Worm (Caenorhabditis elegans): ENCODE results near the gene Y57A10C.1.

DNA sequence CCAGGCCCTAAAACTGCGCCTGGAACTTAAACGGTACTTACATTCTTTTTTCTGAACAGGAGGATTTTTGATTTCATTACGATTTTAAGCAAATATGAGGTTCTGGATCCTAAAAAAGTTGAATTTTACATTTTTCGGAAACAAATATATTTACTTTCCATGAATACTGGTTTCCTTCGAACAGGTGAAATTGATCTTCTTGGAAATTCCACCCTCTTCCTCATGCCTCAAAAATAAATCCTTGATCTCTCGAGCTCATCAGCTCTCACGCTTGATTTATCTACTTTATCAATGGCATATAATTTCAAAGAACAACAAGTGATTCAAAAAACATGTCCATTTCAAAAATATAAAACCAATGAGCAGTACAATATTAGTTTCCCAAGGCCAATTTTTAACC, 24.8 kb downstream of the Y57A10C.1 start:
- TF ChIP-seq unc-39 (tag; optimal IDR thresholded peaks at IDR 0.05): no peak
- TF ChIP-seq lin-13 (GFP tag; optimal IDR thresholded peaks at IDR 0.05): no peak
- no peak for TF ChIP-seq ceh-82 (tag; optimal IDR thresholded peaks at IDR 0.05)
- no peak for TF ChIP-seq nhr-12 (tag; optimal IDR thresholded peaks at IDR 0.05)
- TF ChIP-seq lsy-2 (tag; optimal IDR thresholded peaks at IDR 0.05): no peak
- TF ChIP-seq zag-1 (tag; optimal IDR thresholded peaks at IDR 0.05): no peak
- no peak for TF ChIP-seq R02D3.7 (tag; optimal IDR thresholded peaks at IDR 0.05)
- TF ChIP-seq egl-27 (tag; optimal IDR thresholded peaks at IDR 0.05): no peak
- no peak for TF ChIP-seq ama-1 (optimal IDR thresholded peaks at IDR 0.05)
- TF ChIP-seq elt-1 (tag; optimal IDR thresholded peaks at IDR 0.05): no peak

Data from whole organism, L2 larva.